Worm (Caenorhabditis elegans) whole organism, young adult: ENCODE results near the gene F20D12.12.

Experiments used
- B0019.2 ChIP-seq: fragments of 200-800 bp; sonication (Bioruptor generic); conservative IDR thresholded peaks from 2 replicates; pipeline ENCODE4 v1.3.6; 2022; ENCODE audit warnings: missing genetic modification reagents, missing genetic modification characterization, missing compliant biosample characterization
- B0261.1 ChIP-seq: sonication (generic microtip); optimal IDR thresholded peaks from 2 replicates; lab custom pipeline; 2016; ENCODE audit warnings: mild to moderate bottlenecking, missing genetic modification characterization, moderate library complexity, missing compliant biosample characterization
- C06A6.2 ChIP-seq: fragments of 200-800 bp; sonication (Bioruptor generic); conservative IDR thresholded peaks from 2 replicates; pipeline ENCODE4 v1.3.6; 2022; ENCODE audit warnings: missing genetic modification characterization, missing compliant biosample characterization
- F10E7.11 ChIP-seq: sonication (generic microtip); optimal IDR thresholded peaks from 2 replicates; lab custom pipeline; 2017; ENCODE audit warnings: mild to moderate bottlenecking, missing genetic modification characterization, moderate library complexity, missing compliant biosample characterization
- F22D6.2 ChIP-seq: sonication (generic microtip); optimal IDR thresholded peaks from 2 replicates; lab custom pipeline; 2016; ENCODE audit warnings: mild to moderate bottlenecking, missing genetic modification characterization, missing compliant biosample characterization
- F23B12.7 ChIP-seq: sonication (generic microtip); optimal IDR thresholded peaks from 2 replicates; lab custom pipeline; 2017; ENCODE audit warnings: missing genetic modification characterization, mild to moderate bottlenecking, missing compliant biosample characterization, antibody characterized with exemption, moderate library complexity; ENCODE audit not compliant: insufficient read depth
- F33H1.4 ChIP-seq: fragments of 200-800 bp; sonication (Bioruptor generic); IDR thresholded peaks from 2 replicates; pipeline ENCODE4 v1.3.6; 2022; ENCODE audit warnings: missing genetic modification reagents, missing genetic modification characterization, missing compliant biosample characterization
- F37B4.10 ChIP-seq: fragments of 200-800 bp; sonication (Bioruptor generic); IDR thresholded peaks from 2 replicates; pipeline ENCODE4 v1.3.6; 2022; ENCODE audit warnings: missing genetic modification characterization, missing compliant biosample characterization
- F39B2.1 ChIP-seq: fragments of 200-800 bp; sonication (Bioruptor generic); IDR thresholded peaks from 2 replicates; pipeline ENCODE4 v1.3.6; 2022; ENCODE audit warnings: missing genetic modification reagents, missing genetic modification characterization, missing compliant biosample characterization
- F52B5.7 ChIP-seq: sonication (generic microtip); optimal IDR thresholded peaks from 2 replicates; lab custom pipeline; 2016; ENCODE audit warnings: mild to moderate bottlenecking, missing genetic modification characterization, missing compliant biosample characterization
- F57A8.1 ChIP-seq: fragments of 200-800 bp; sonication (Bioruptor generic); optimal IDR thresholded peaks from 2 replicates; lab custom pipeline; 2018; ENCODE audit warnings: mild to moderate bottlenecking, missing genetic modification characterization, moderate library complexity, missing compliant biosample characterization
- K11D2.4 ChIP-seq: fragments of 200-800 bp; sonication (Bioruptor generic); IDR thresholded peaks from 2 replicates; pipeline ENCODE4 v1.3.6; 2022; ENCODE audit warnings: missing genetic modification reagents, missing genetic modification characterization, missing compliant biosample characterization
- K12H6.12 ChIP-seq: fragments of 200-800 bp; sonication (Bioruptor generic); optimal IDR thresholded peaks from 2 replicates; lab custom pipeline; 2018; ENCODE audit warnings: mild to moderate bottlenecking, missing genetic modification characterization, missing compliant biosample characterization
- T26A5.8 ChIP-seq: sonication (generic microtip); optimal IDR thresholded peaks from 2 replicates; lab custom pipeline; 2016; ENCODE audit warnings: missing genetic modification characterization, missing compliant biosample characterization
- Y79H2A.3 ChIP-seq: fragments of 200-800 bp; sonication (Bioruptor generic); conservative IDR thresholded peaks from 2 replicates; pipeline ENCODE4 v1.3.6; 2022; ENCODE audit warnings: missing genetic modification reagents, missing genetic modification characterization, missing compliant biosample characterization
- ZK185.1 ChIP-seq: sonication (generic microtip); optimal IDR thresholded peaks from 2 replicates; lab custom pipeline; 2016; ENCODE audit warnings: mild to moderate bottlenecking, missing genetic modification characterization, missing compliant biosample characterization; ENCODE audit not compliant: poor library complexity, severe bottlenecking
- ama-1 ChIP-seq, 3 experiments: fragments of 150-350 bp in 1 of 3; sonication (generic microtip) in 2 of 3; optimal IDR thresholded peaks; 2 replicates each; lab custom pipeline; 2014 to 2018; ENCODE audit warnings: missing biosample characterization in 2 of 3, missing genetic modification characterization in 2 of 3, missing genetic modification reagents in 2 of 3
- atf-7 ChIP-seq: sonication (generic microtip); optimal IDR thresholded peaks from 2 replicates; lab custom pipeline; 2017; ENCODE audit warnings: mild to moderate bottlenecking, missing genetic modification characterization, missing compliant biosample characterization
- attf-6 ChIP-seq: fragments of 200-800 bp; sonication (Bioruptor generic); IDR thresholded peaks from 2 replicates; pipeline ENCODE4 v1.3.6; 2022; ENCODE audit warnings: missing genetic modification reagents, missing genetic modification characterization, missing compliant biosample characterization
- egl-44 ChIP-seq: fragments of 200-800 bp; sonication (Bioruptor generic); IDR thresholded peaks from 2 replicates; pipeline ENCODE4 v1.3.6; 2022; ENCODE audit warnings: missing genetic modification reagents, missing genetic modification characterization, missing compliant biosample characterization
- fkh-3 ChIP-seq: sonication (generic microtip); optimal IDR thresholded peaks from 2 replicates; lab custom pipeline; 2016; ENCODE audit warnings: mild to moderate bottlenecking, missing genetic modification characterization, missing compliant biosample characterization
- gei-17 ChIP-seq: fragments of 200-800 bp; sonication (Bioruptor generic); optimal IDR thresholded peaks from 2 replicates; lab custom pipeline; 2018; ENCODE audit warnings: mild to moderate bottlenecking, missing genetic modification characterization, missing compliant biosample characterization
- hlh-26 ChIP-seq: fragments of 200-800 bp; sonication (Bioruptor generic); conservative IDR thresholded peaks from 2 replicates; pipeline ENCODE4 v1.3.6; 2022; ENCODE audit warnings: missing genetic modification reagents, missing genetic modification characterization, missing compliant biosample characterization
- hmg-20 ChIP-seq: fragments of 200-800 bp; sonication (Bioruptor generic); IDR thresholded peaks from 2 replicates; pipeline ENCODE4 v1.3.6; 2022; ENCODE audit warnings: missing genetic modification reagents, missing genetic modification characterization, missing compliant biosample characterization
- let-607 ChIP-seq, 2 experiments: fragments of 200-800 bp in 1 of 2; sonication (Bioruptor generic) in 1 of 2; sonication (generic microtip) in 1 of 2; optimal IDR thresholded peaks; 2 replicates each; lab custom pipeline; 2016 to 2018; ENCODE audit warnings: mild to moderate bottlenecking in 2 of 2, missing compliant biosample characterization in 2 of 2, missing genetic modification characterization in 2 of 2, moderate library complexity in 2 of 2, missing genotype in 1 of 2
- lin-40 ChIP-seq: sonication (generic microtip); optimal IDR thresholded peaks from 2 replicates; lab custom pipeline; 2016; ENCODE audit warnings: missing genetic modification characterization, mild to moderate bottlenecking, missing compliant biosample characterization, missing genotype, missing genetic modification reagents
- lin-54 ChIP-seq: fragments of 200-800 bp; sonication (Bioruptor generic); optimal IDR thresholded peaks from 2 replicates; lab custom pipeline; 2018; ENCODE audit warnings: mild to moderate bottlenecking, missing genetic modification characterization, missing compliant biosample characterization
- lsl-1 ChIP-seq: fragments of 200-800 bp; sonication (Bioruptor generic); optimal IDR thresholded peaks from 2 replicates; lab custom pipeline; 2018; ENCODE audit warnings: mild to moderate bottlenecking, missing genetic modification characterization, moderate library complexity, missing compliant biosample characterization
- lsy-27 ChIP-seq: sonication (generic microtip); optimal IDR thresholded peaks from 2 replicates; lab custom pipeline; 2017; ENCODE audit warnings: missing genetic modification characterization, mild to moderate bottlenecking, missing compliant biosample characterization, antibody characterized with exemption, missing genotype, borderline replicate concordance; ENCODE audit not compliant: insufficient read depth
- madf-10 ChIP-seq: sonication (generic microtip); optimal IDR thresholded peaks from 2 replicates; lab custom pipeline; 2016; ENCODE audit warnings: mild to moderate bottlenecking, missing genetic modification characterization, missing compliant biosample characterization
- madf-8 ChIP-seq: fragments of 200-800 bp; sonication (Bioruptor generic); conservative IDR thresholded peaks from 2 replicates; pipeline ENCODE4 v1.3.6; 2022; ENCODE audit warnings: missing genetic modification reagents, missing genetic modification characterization, missing compliant biosample characterization
- mel-28 ChIP-seq: sonication (generic microtip); optimal IDR thresholded peaks from 2 replicates; lab custom pipeline; 2016; ENCODE audit warnings: borderline replicate concordance, mild to moderate bottlenecking, missing genetic modification characterization, missing compliant biosample characterization
- nhr-80 ChIP-seq: sonication (generic microtip); optimal IDR thresholded peaks from 2 replicates; lab custom pipeline; 2016; ENCODE audit warnings: missing genetic modification characterization, missing compliant biosample characterization
- pha-4 ChIP-seq: fragments of 150-350 bp; sonication (generic microtip); optimal IDR thresholded peaks from 2 replicates; lab custom pipeline; 2014; ENCODE audit warnings: missing biosample characterization, missing genetic modification reagents, missing genetic modification characterization
- snpc-1.1 ChIP-seq: sonication (generic microtip); optimal IDR thresholded peaks from 2 replicates; lab custom pipeline; 2017; ENCODE audit warnings: missing genetic modification characterization, mild to moderate bottlenecking, missing compliant biosample characterization, antibody characterized with exemption, moderate library complexity, missing genotype, missing genetic modification reagents; ENCODE audit not compliant: insufficient read depth
- snpc-1.3 ChIP-seq: sonication (generic microtip); optimal IDR thresholded peaks from 2 replicates; lab custom pipeline; 2017; ENCODE audit warnings: missing genetic modification characterization, mild to moderate bottlenecking, missing compliant biosample characterization, antibody characterized with exemption, moderate library complexity, missing genotype, missing genetic modification reagents; ENCODE audit not compliant: insufficient read depth
- snpc-3.4 ChIP-seq: sonication (generic microtip); optimal IDR thresholded peaks from 2 replicates; lab custom pipeline; 2017; ENCODE audit warnings: missing genetic modification characterization, mild to moderate bottlenecking, missing compliant biosample characterization, antibody characterized with exemption, moderate library complexity, missing genotype, missing genetic modification reagents
- somi-1 ChIP-seq: fragments of 200-800 bp; sonication (Bioruptor generic); optimal IDR thresholded peaks from 2 replicates; lab custom pipeline; 2018; ENCODE audit warnings: mild to moderate bottlenecking, missing genetic modification characterization, missing compliant biosample characterization
- tbx-9 ChIP-seq: sonication (generic microtip); optimal IDR thresholded peaks from 2 replicates; lab custom pipeline; 2016; ENCODE audit warnings: borderline replicate concordance, missing genetic modification characterization, inconsistent platforms, missing compliant biosample characterization
- unc-130 ChIP-seq: sonication (generic microtip); optimal IDR thresholded peaks from 2 replicates; lab custom pipeline; 2016; ENCODE audit warnings: missing genetic modification reagents, missing genetic modification characterization, missing compliant biosample characterization
- unc-62 ChIP-seq: fragments of 150-350 bp; optimal IDR thresholded peaks from 2 replicates; lab custom pipeline; 2014; ENCODE audit warnings: missing biosample characterization, missing genetic modification reagents, missing genetic modification characterization
- zfh-2 ChIP-seq: fragments of 200-800 bp; sonication (Bioruptor generic); conservative IDR thresholded peaks from 2 replicates; pipeline ENCODE4 v1.3.6; 2022; ENCODE audit warnings: missing genetic modification reagents, missing genetic modification characterization, missing compliant biosample characterization
- zim-3 ChIP-seq: sonication (generic microtip); optimal IDR thresholded peaks from 2 replicates; lab custom pipeline; 2017; ENCODE audit warnings: mild to moderate bottlenecking, missing genetic modification characterization, moderate library complexity, missing compliant biosample characterization
- ztf-26 ChIP-seq: sonication (generic microtip); optimal IDR thresholded peaks from 2 replicates; lab custom pipeline; 2017; ENCODE audit warnings: missing genetic modification characterization, missing compliant biosample characterization
- ztf-3 ChIP-seq: fragments of 200-800 bp; sonication (Bioruptor generic); optimal IDR thresholded peaks from 2 replicates; lab custom pipeline; 2018; ENCODE audit warnings: mild to moderate bottlenecking, missing genetic modification characterization, missing compliant biosample characterization
- ztf-6 ChIP-seq: fragments of 200-800 bp; sonication (Bioruptor generic); IDR thresholded peaks from 2 replicates; pipeline ENCODE4 v1.3.6; 2022; ENCODE audit warnings: missing genetic modification reagents, missing genetic modification characterization, missing compliant biosample characterization

F20D12.12 gene

ce11 chrIV:7924975-7925828 lies 22.0 kb upstream of the F20D12.12 start (continued):
- TF ChIP-seq unc-62 (GFP tag; lab: Kevin White, UChicago) = no peak
- no peak for TF ChIP-seq lsy-27 (tag; lab: Kevin White, UChicago)
- TF ChIP-seq F23B12.7 = no peak
- TF ChIP-seq mel-28 = no peak
- no peak for TF ChIP-seq F39B2.1 (GFP tag; lab: Robert Waterston, UW)
- TF ChIP-seq nhr-80 = no peak
- TF ChIP-seq gei-17 (GFP tag; lab: Kevin White, UChicago) = no peak
- no peak for TF ChIP-seq somi-1 (GFP tag; lab: Kevin White, UChicago)
- TF ChIP-seq madf-8 = no peak
- peak; percentile 30 for TF ChIP-seq snpc-1.1 (tag; lab: Kevin White, UChicago)
- TF ChIP-seq F33H1.4 (GFP tag; lab: Robert Waterston, UW) = peak; percentile 45
- peak; percentile 79 for TF ChIP-seq snpc-1.3 (tag; lab: Kevin White, UChicago)
- no peak for TF ChIP-seq F37B4.10 (GFP tag; lab: Robert Waterston, UW)
- no peak for TF ChIP-seq lin-40 (tag; lab: Kevin White, UChicago)
- no peak for TF ChIP-seq ztf-3
- peak; percentile 43 for TF ChIP-seq unc-130 (GFP tag; lab: Kevin White, UChicago)
- TF ChIP-seq zfh-2 (GFP tag; lab: Robert Waterston, UW) = peak; percentile 52
- no peak for TF ChIP-seq B0261.1
- TF ChIP-seq Y79H2A.3 (GFP tag; lab: Robert Waterston, UW) = no peak
- no peak for TF ChIP-seq F22D6.2
- TF ChIP-seq madf-10 = no peak
- TF ChIP-seq ama-1 (optimal IDR thresholded peaks at IDR 0.05; lab: Kevin White, UChicago) = no peak
- no peak for TF ChIP-seq ama-1 (GFP tag; optimal IDR thresholded peaks at IDR 0.05; lab: Kevin White, UChicago)
- TF ChIP-seq ZK185.1 (tag; lab: Kevin White, UChicago) = no peak
- no peak for TF ChIP-seq hlh-26 (GFP tag; lab: Robert Waterston, UW)
- TF ChIP-seq snpc-3.4 = peak; percentile 59
- no peak for TF ChIP-seq K12H6.12 (tag; lab: Kevin White, UChicago)
- no peak for TF ChIP-seq T26A5.8 (tag; lab: Kevin White, UChicago)
- no peak for TF ChIP-seq tbx-9 (tag; lab: Kevin White, UChicago)
- TF ChIP-seq C06A6.2 (GFP tag; lab: Robert Waterston, UW) = no peak
- no peak for TF ChIP-seq egl-44 (GFP tag; lab: Robert Waterston, UW)
- no peak for TF ChIP-seq ztf-6 (GFP tag; lab: Robert Waterston, UW)
- no peak for TF ChIP-seq K11D2.4 (GFP tag; lab: Robert Waterston, UW)
- TF ChIP-seq fkh-3 = no peak
- no peak for TF ChIP-seq zim-3 (tag; lab: Kevin White, UChicago)
- no peak for TF ChIP-seq F10E7.11 (tag; lab: Kevin White, UChicago)
- no peak for TF ChIP-seq atf-7 (tag; lab: Kevin White, UChicago)
- no peak for TF ChIP-seq pha-4 (tag; lab: Kevin White, UChicago)
- TF ChIP-seq let-607 (tag; optimal IDR thresholded peaks at IDR 0.05; lab: Kevin White, UChicago) = no peak
- TF ChIP-seq hmg-20 (GFP tag; lab: Robert Waterston, UW) = no peak
- no peak for TF ChIP-seq F57A8.1 (GFP tag; lab: Kevin White, UChicago)
- TF ChIP-seq attf-6 = peak; percentile 57; the same call in 1 of the 2 replicates
- no peak for TF ChIP-seq B0019.2 (GFP tag; lab: Robert Waterston, UW)
- TF ChIP-seq lin-54 (GFP tag; lab: Kevin White, UChicago) = peak; percentile 69
- no peak for TF ChIP-seq lsl-1 (GFP tag; lab: Kevin White, UChicago)
- TF ChIP-seq ztf-26 (tag; lab: Kevin White, UChicago) = no peak
- peak; percentile 18 for TF ChIP-seq F52B5.7 (tag; lab: Kevin White, UChicago)
